Worm (Caenorhabditis elegans): ENCODE measurements around the gene mau-8.

Gene mau-8

ce11 chrIV:13364869-13365268 is 12.9 kb upstream of the mau-8 start, which contains the start of gene srsx-25:
TSS of gene srsx-25 (plus strand) at chrIV:13365169.
- TF ChIP-seq W03F9.2 (tag; optimal IDR thresholded peaks at IDR 0.05) (no peak), dao-5 (tag; optimal IDR thresholded peaks at IDR 0.05) (no peak), him-1 (tag; optimal IDR thresholded peaks at IDR 0.05) (no peak)

ce11 chrIV:13369120-13369842 is 8.5 kb upstream of the mau-8 start, which contains the start of gene agt-1:
TSS of gene agt-1 (minus strand) at chrIV:13369412.
- TF ChIP-seq dao-5 (tag; optimal IDR thresholded peaks at IDR 0.05) (no peak), him-1 (tag; optimal IDR thresholded peaks at IDR 0.05) (no peak), W03F9.2 (tag; optimal IDR thresholded peaks at IDR 0.05) (no peak)

DNA sequence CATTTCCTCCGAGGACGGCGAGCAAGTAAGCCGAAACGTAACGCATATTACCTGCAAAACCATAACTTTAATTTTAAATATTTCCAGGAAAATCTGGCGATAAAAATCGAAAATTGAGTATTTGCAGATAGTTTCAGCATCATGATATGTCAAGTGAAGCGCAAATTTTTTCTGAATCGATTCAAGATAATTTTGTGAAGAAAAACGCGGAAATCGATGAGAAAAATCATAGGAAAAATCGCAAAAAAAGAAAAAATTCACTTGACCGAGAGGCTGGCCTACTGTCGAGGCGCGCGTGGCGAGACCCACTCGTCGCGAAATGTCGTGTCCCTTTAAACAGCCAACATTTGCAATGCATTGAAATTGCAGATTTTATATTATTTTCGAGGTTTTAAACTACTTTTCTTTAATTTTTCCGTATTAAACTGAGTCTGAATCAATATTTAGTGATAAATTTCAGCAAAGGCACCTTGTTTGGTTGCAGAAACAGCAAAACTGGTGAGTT is 7.5 kb upstream of the mau-8 start, which contains the start of the genes rla-2, popl-7 and Y62E10A.24:
TSS of gene rla-2 (minus strand) at position 51 of the 505 bp plus-strand sequence.
TSS of gene popl-7 (plus strand) at position 455 of the 505 bp plus-strand sequence.
TSS of gene Y62E10A.24 (plus strand) at position 476 of the 505 bp plus-strand sequence.
- no peak for TF ChIP-seq dao-5 (tag; optimal IDR thresholded peaks at IDR 0.05)
- TF ChIP-seq him-1 (tag; optimal IDR thresholded peaks at IDR 0.05) = no peak
- TF ChIP-seq W03F9.2 (tag; optimal IDR thresholded peaks at IDR 0.05) = no peak

- TF ChIP-seq W03F9.2 (tag; optimal IDR thresholded peaks at IDR 0.05) (no peak), him-1 (tag; optimal IDR thresholded peaks at IDR 0.05) (no peak), dao-5 (tag; optimal IDR thresholded peaks at IDR 0.05) (no peak)
Measured at ce11 chrIV:13371699-13372098, 6.1 kb upstream of the mau-8 start, which contains the start of gene Y62E10A.6. TSS of gene Y62E10A.6 (plus strand) at chrIV:13371999.

DNA sequence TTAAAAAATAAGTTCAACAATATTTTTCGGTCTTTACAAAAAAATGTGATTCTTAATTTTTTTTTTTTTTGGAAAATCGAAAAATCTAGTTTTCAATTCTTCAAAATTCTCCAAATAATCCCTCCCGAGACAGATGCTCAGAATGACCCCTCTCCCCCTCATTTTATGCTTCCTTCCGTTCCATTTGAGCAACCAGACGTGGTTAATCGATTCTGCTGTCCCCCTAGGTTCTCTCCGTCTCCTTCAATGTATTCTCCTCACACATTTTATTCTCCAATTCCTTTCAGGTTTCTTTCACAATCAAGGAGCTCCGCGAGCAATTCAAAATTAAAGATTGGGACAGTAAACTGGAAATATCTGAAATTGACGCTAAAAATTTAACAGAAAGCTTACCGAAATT is 2.9 kb upstream of the mau-8 start:
- TF ChIP-seq W03F9.2 (tag; optimal IDR thresholded peaks at IDR 0.05) (no peak), him-1 (tag; optimal IDR thresholded peaks at IDR 0.05) (no peak), dao-5 (tag; optimal IDR thresholded peaks at IDR 0.05) (no peak)

DNA sequence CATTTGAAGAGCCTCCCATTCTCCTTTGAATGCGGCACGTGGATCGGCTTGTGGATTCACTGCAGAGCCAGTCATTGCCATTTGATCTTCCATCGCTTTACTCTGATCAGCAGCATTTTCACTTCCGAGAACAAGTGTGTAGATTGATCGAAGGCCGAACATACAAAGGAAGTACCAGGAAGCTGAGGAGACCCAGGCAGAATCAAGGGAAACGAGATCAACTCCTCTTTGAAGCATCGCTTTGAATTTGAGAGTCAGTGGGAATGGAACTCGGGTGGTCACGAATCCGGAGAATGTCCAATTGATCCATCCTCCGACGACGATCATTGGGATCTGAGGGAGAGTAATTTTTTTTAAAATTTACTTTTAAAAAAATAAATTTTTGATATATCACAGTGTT is 2.7 kb downstream of the mau-8 start:
- no peak for TF ChIP-seq W03F9.2 (tag; optimal IDR thresholded peaks at IDR 0.05)
- no peak for TF ChIP-seq him-1 (tag; optimal IDR thresholded peaks at IDR 0.05)
- TF ChIP-seq dao-5 (tag; optimal IDR thresholded peaks at IDR 0.05) = no peak

DNA sequence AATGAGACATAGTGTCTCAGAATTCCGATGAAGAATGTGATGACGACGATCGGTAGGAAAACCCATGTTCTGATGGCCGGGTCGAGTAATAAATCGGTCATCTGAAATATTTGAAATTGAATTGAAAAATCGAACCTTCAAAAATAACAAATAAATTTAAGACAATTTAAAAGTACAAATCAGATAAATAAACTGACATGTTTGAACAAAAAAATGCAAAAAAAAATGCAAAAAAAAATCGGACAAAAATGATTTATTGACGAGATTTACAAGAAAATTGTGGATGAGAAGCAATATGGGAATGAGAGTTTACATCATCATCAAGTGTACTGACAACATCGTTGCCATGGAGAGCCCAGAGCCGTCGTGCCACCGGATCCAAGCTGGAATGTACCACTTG is 4.0 kb downstream of the mau-8 start, which contains the start of gene emc-3:
TSS of gene emc-3 (minus strand) at position 101 of the 400 bp plus-strand sequence.
- TF ChIP-seq dao-5 (tag; optimal IDR thresholded peaks at IDR 0.05) = no peak
- no peak for TF ChIP-seq W03F9.2 (tag; optimal IDR thresholded peaks at IDR 0.05)
- no peak for TF ChIP-seq him-1 (tag; optimal IDR thresholded peaks at IDR 0.05)

DNA sequence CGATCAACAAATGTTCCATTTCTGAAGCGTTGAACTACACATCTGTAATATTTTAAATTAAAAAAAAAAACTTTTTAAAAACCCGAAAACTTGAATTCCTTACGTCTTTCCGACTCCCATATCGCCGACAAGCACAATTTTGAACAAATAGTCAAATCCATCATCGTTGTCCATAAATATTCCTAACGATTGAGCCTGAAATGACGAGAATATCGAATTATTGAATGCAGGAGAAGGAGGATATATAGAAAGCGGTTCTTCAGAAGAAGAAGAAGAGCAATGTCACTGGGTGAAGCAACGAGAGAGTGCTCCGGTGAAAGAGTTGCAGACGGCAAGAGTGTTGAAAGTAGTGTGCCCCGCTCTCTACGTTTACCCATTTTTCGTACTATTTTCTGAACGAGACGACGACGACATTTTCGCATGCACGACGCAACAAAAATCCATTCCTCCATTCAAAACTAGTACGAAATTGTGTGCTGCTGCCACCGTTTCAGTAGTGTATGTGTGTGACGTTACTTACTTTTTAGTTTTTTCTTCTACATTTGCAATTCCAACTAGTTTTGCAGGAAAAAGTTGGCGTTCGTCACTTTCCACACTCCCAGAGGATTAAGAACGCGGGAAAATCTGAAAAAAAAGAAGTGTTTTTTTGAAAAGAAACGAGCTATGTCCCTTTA is 6.1 kb downstream of the mau-8 start, which contains the start of gene rab-19:
TSS of gene rab-19 (minus strand) at position 624 of the 674 bp plus-strand sequence.
- TF ChIP-seq W03F9.2 (tag; optimal IDR thresholded peaks at IDR 0.05) = no peak
- TF ChIP-seq him-1 (tag; optimal IDR thresholded peaks at IDR 0.05) = no peak

ce11 chrIV:13386043-13386442 is 8.2 kb downstream of the mau-8 start, which contains the start of the genes Y62E10A.20, Y62E10A.23 and mdt-9:
TSS of gene Y62E10A.20 (minus strand) at chrIV:13386091.
TSS of gene Y62E10A.23 (plus strand) at chrIV:13386324.
TSS of gene mdt-9 (plus strand) at chrIV:13386380.
- peak; percentile 85 for TF ChIP-seq W03F9.2 (tag; optimal IDR thresholded peaks at IDR 0.05)
- TF ChIP-seq dao-5 (tag; optimal IDR thresholded peaks at IDR 0.05) = no peak
- TF ChIP-seq him-1 (tag; optimal IDR thresholded peaks at IDR 0.05) = peak; percentile 22

DNA sequence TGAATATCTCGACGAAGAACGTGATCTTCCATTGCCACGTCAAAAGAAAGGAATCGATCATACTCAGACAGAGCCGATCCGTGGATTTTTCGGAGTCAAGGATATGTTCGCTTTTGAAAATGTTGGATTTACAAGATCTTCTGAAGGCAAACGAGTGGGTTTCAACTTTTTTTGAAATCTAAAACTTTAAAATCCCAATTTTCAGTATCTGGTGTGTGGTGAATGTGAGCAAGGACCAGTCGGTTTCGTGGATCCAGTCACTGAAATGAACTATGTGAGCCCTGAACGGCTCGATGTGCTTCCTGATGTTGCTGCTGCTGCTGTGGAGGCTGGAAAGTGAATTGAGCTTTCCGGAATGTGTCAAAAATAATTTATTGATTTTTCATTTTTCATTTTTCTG is 9.1 kb downstream of the mau-8 start, which contains the start of gene lsm-3:
TSS of gene lsm-3 (plus strand) at position 301 of the 400 bp plus-strand sequence.
- no peak for TF ChIP-seq W03F9.2 (tag; optimal IDR thresholded peaks at IDR 0.05)
- TF ChIP-seq him-1 (tag; optimal IDR thresholded peaks at IDR 0.05) = no peak
- no peak for TF ChIP-seq dao-5 (tag; optimal IDR thresholded peaks at IDR 0.05)

- TF ChIP-seq dao-5 (tag; optimal IDR thresholded peaks at IDR 0.05) (no peak), him-1 (tag; optimal IDR thresholded peaks at IDR 0.05) (peak; percentile 42)
Measured at ce11 chrIV:13388779-13389178, 11.0 kb downstream of the mau-8 start.

DNA sequence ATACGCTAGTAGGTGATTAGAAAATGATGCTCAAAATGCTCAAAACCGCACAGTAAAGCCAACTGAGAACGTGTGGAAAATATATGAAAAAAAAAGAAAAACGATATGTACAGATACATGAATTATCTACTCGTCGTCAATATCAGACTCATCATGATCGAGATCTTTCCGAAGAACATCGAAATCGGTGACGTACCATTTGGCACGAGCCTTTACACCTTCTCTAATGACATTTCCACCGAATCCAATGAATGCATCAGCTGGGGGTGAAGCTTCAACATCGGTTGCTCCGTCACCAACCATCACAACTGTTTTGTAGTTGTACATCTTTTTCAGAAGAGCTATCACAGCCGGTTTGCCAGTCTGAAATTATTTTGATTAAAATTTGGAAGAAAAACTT is 11.4 kb downstream of the mau-8 start:
- no peak for TF ChIP-seq W03F9.2 (tag; optimal IDR thresholded peaks at IDR 0.05)
- no peak for TF ChIP-seq him-1 (tag; optimal IDR thresholded peaks at IDR 0.05)
- no peak for TF ChIP-seq dao-5 (tag; optimal IDR thresholded peaks at IDR 0.05)

- TF ChIP-seq W03F9.2 (tag; optimal IDR thresholded peaks at IDR 0.05) (no peak), him-1 (tag; optimal IDR thresholded peaks at IDR 0.05) (no peak), dao-5 (tag; optimal IDR thresholded peaks at IDR 0.05) (no peak)
Measured at ce11 chrIV:13390770-13391169, 13.0 kb downstream of the mau-8 start.

Data from whole organism, L4/young adult.